Worm (Caenorhabditis elegans) whole organism, L1 larva: ENCODE data around the gene Y46G5A.47.

Source experiments
- elt-2 ChIP-seq: sonication (generic microtip); optimal IDR thresholded peaks from 2 replicates; lab custom pipeline; 2016; ENCODE audit warnings: missing genetic modification characterization, mild to moderate bottlenecking, inconsistent platforms, missing compliant biosample characterization, missing genetic modification reagents
- lin-13 ChIP-seq: fragments of 150-350 bp; optimal IDR thresholded peaks from 2 replicates; lab custom pipeline; 2014; ENCODE audit warnings: missing biosample characterization, missing genetic modification reagents, missing genetic modification characterization
- pax-3 ChIP-seq: fragments of 200-800 bp; sonication (Bioruptor generic); optimal IDR thresholded peaks from 2 replicates; lab custom pipeline; 2018; ENCODE audit warnings: mild to moderate bottlenecking, missing genetic modification characterization, moderate library complexity, missing compliant biosample characterization
- unc-62 ChIP-seq: fragments of 150-350 bp; optimal IDR thresholded peaks from 2 replicates; lab custom pipeline; 2014; ENCODE audit warnings: missing biosample characterization, missing genetic modification reagents, missing genetic modification characterization

- TF ChIP-seq lin-13 (GFP tag; lab: Kevin White, UChicago) (no peak), pax-3 (tag; lab: Kevin White, UChicago) (no peak), unc-62 (GFP tag; lab: Kevin White, UChicago) (no peak), elt-2 (tag; lab: Kevin White, UChicago) (peak; percentile 21)
Measured at ce11 chrII:12796040-12796502, 9.0 kb downstream of the Y46G5A.47 start, which contains the start of gene cpt-1.
